Worm (Caenorhabditis elegans) whole organism, mixed stage, embryonic: ENCODE measurements around the gene srt-70.

Experiments
- ceh-39 ChIP-seq: fragments of 150-350 bp; optimal IDR thresholded peaks from 2 replicates; lab custom pipeline; 2014; ENCODE audit warnings: missing biosample characterization, missing genetic modification characterization
- ceh-83 ChIP-seq: fragments of 200-800 bp; sonication (Bioruptor generic); optimal IDR thresholded peaks from 2 replicates; lab custom pipeline; 2018; ENCODE audit warnings: mild to moderate bottlenecking, missing genetic modification characterization, missing compliant biosample characterization
- elt-3 ChIP-seq: fragments of 150-350 bp; optimal IDR thresholded peaks from 2 replicates; lab custom pipeline; 2014; ENCODE audit warnings: missing biosample characterization, missing genetic modification characterization
- hlh-1 ChIP-seq: fragments of 150-350 bp; optimal IDR thresholded peaks from 2 replicates; lab custom pipeline; 2014; ENCODE audit warnings: missing biosample characterization, missing genetic modification reagents, missing genetic modification characterization
- mep-1 ChIP-seq: fragments of 150-350 bp; optimal IDR thresholded peaks from 2 replicates; lab custom pipeline; 2017; ENCODE audit warnings: missing biosample characterization, missing genetic modification reagents, missing genetic modification characterization, inconsistent platforms
- mls-2 ChIP-seq: sonication (generic microtip); optimal IDR thresholded peaks from 2 replicates; lab custom pipeline; 2016; ENCODE audit warnings: mild to moderate bottlenecking, missing genetic modification characterization, moderate library complexity, missing compliant biosample characterization
- nhr-237 ChIP-seq: fragments of 150-350 bp; optimal IDR thresholded peaks from 2 replicates; lab custom pipeline; 2014; ENCODE audit warnings: missing biosample characterization, missing genetic modification characterization
- nhr-28 ChIP-seq: fragments of 150-350 bp; optimal IDR thresholded peaks from 2 replicates; lab custom pipeline; 2014; ENCODE audit warnings: missing biosample characterization, missing genetic modification characterization
- pha-4 ChIP-seq: fragments of 150-350 bp; optimal IDR thresholded peaks from 2 replicates; lab custom pipeline; 2018; ENCODE audit warnings: missing biosample characterization, missing genetic modification reagents, missing genetic modification characterization
- snpc-4 ChIP-seq: fragments of 150-350 bp; optimal IDR thresholded peaks from 2 replicates; lab custom pipeline; 2014; ENCODE audit warnings: missing biosample characterization, missing genetic modification characterization
- unc-39 ChIP-seq: fragments of 150-350 bp; optimal IDR thresholded peaks from 2 replicates; lab custom pipeline; 2014; ENCODE audit warnings: missing biosample characterization, missing genetic modification characterization

ce11 chrV:5262999-5263398 is 3.7 kb upstream of the srt-70 start, which contains the start of gene cest-30:
- no peak for TF ChIP-seq ceh-83 (GFP tag; lab: Kevin White, UChicago)
- TF ChIP-seq nhr-237 (tag; lab: Kevin White, UChicago), result no peak
- no peak for TF ChIP-seq mep-1 (tag; lab: Kevin White, UChicago)
- TF ChIP-seq elt-3, result no peak
- no peak for TF ChIP-seq unc-39 (tag; lab: Kevin White, UChicago)
- no peak for TF ChIP-seq nhr-28
- no peak for TF ChIP-seq snpc-4
- no peak for TF ChIP-seq ceh-39 (tag; lab: Kevin White, UChicago)
- TF ChIP-seq mls-2 (tag; lab: Kevin White, UChicago), result no peak
- no peak for TF ChIP-seq hlh-1 (tag; lab: Kevin White, UChicago)
- no peak for TF ChIP-seq pha-4 (tag; lab: Kevin White, UChicago)
